Worm (Caenorhabditis elegans): ENCODE results near the gene W02H5.8.

ce11 chrV:2677648-2678047, 25.2 kb upstream of the W02H5.8 start:
- no peak for TF ChIP-seq zag-1 (tag; optimal IDR thresholded peaks at IDR 0.05)
- TF ChIP-seq snpc-4 (tag; optimal IDR thresholded peaks at IDR 0.05), result no peak
- TF ChIP-seq ztf-11 (tag; optimal IDR thresholded peaks at IDR 0.05), result no peak
- TF ChIP-seq sea-2 (GFP tag; optimal IDR thresholded peaks at IDR 0.05), result no peak
- no peak for TF ChIP-seq lin-39 (tag; optimal IDR thresholded peaks at IDR 0.05)
- no peak for TF ChIP-seq ceh-82 (tag; optimal IDR thresholded peaks at IDR 0.05)

All from whole organism, L3 larva.